Fruit fly (Drosophila melanogaster): ENCODE data around the gene CG1792.

The CG1792 gene

dm6 chr3R:31608438-31609188, 7.5 kb upstream of the CG1792 start (continued):
- TF ChIP-seq CG8359 (GFP tag; optimal IDR thresholded peaks at IDR 0.05; ENCODE audit: borderline replicate concordance) (no peak), Blimp-1 (GFP tag; optimal IDR thresholded peaks at IDR 0.05) (no peak), Drgx (GFP tag; IDR thresholded peaks at IDR 0.05) (no peak), CG13296 (GFP tag; optimal IDR thresholded peaks at IDR 0.05) (no peak), exex (tag; optimal IDR thresholded peaks at IDR 0.05) (peak; percentile 34), oc (tag; optimal IDR thresholded peaks at IDR 0.05) (peak; percentile 13), NfI (GFP tag; optimal IDR thresholded peaks at IDR 0.05) (peak; percentile 8), ab (GFP tag; optimal IDR thresholded peaks at IDR 0.05) (no peak), esg (GFP tag; conservative IDR thresholded peaks at IDR 0.05) (no peak), CoRest (tag; optimal IDR thresholded peaks at IDR 0.05) (no peak), HLH3B (GFP tag; IDR thresholded peaks at IDR 0.05) (no peak), CG8944 (GFP tag; optimal IDR thresholded peaks at IDR 0.05) (no peak), CG13424 (tag; optimal IDR thresholded peaks at IDR 0.05) (no peak), Hey (tag; optimal IDR thresholded peaks at IDR 0.05) (no peak), CG15479 (GFP tag; optimal IDR thresholded peaks at IDR 0.05) (peak; percentile 23), CG34422 (GFP tag; IDR thresholded peaks at IDR 0.05) (no peak), CG1832 (GFP tag; optimal IDR thresholded peaks at IDR 0.05) (peak; percentile 86), B-H2 (GFP tag; optimal IDR thresholded peaks at IDR 0.05) (no peak), B-H1 (GFP tag; IDR thresholded peaks at IDR 0.05) (no peak), Eip74EF (GFP tag; optimal IDR thresholded peaks at IDR 0.05) (no peak), CG10209 (GFP tag; optimal IDR thresholded peaks at IDR 0.05) (no peak), CG34224 (GFP tag; IDR thresholded peaks at IDR 0.05; ENCODE audit: partially characterized antibody) (no peak), eyg (GFP tag; optimal IDR thresholded peaks at IDR 0.05) (no peak), CG13624 (GFP tag; optimal IDR thresholded peaks at IDR 0.05) (peak; percentile 11), CG16779 (GFP tag; IDR thresholded peaks at IDR 0.05) (no peak), CG32532 (GFP tag; IDR thresholded peaks at IDR 0.05) (no peak), Elba2 (GFP tag; optimal IDR thresholded peaks at IDR 0.05) (peak; percentile 58), CG33557 (GFP tag; optimal IDR thresholded peaks at IDR 0.05) (no peak), ERR (GFP tag; optimal IDR thresholded peaks at IDR 0.05) (peak; percentile 59), Myb (GFP tag; optimal IDR thresholded peaks at IDR 0.05) (no peak), sens (GFP tag) (peak; percentile 76), Max (GFP tag; optimal IDR thresholded peaks at IDR 0.05) (no peak), croc (GFP tag; conservative IDR thresholded peaks at IDR 0.05) (no peak), dmrt99B (tag; optimal IDR thresholded peaks at IDR 0.05) (no peak), CG4360 (GFP tag; IDR thresholded peaks at IDR 0.05) (no peak), sima (GFP tag; optimal IDR thresholded peaks at IDR 0.05) (no peak), CG11504 (tag; optimal IDR thresholded peaks at IDR 0.05) (peak; percentile 9), CG17568 (GFP tag; optimal IDR thresholded peaks at IDR 0.05) (no peak), Atf3 (GFP tag; optimal IDR thresholded peaks at IDR 0.05) (no peak), CG8089 (GFP tag; optimal IDR thresholded peaks at IDR 0.05) (no peak), chif (GFP tag; optimal IDR thresholded peaks at IDR 0.05) (no peak), chinmo (GFP tag; IDR thresholded peaks at IDR 0.05; ENCODE audit: partially characterized antibody) (no peak), Atf-2 (GFP tag; optimal IDR thresholded peaks at IDR 0.05) (no peak), sc (optimal IDR thresholded peaks at IDR 0.05) (no peak), sc (GFP tag; optimal IDR thresholded peaks at IDR 0.05) (no peak), pzg (GFP tag; optimal IDR thresholded peaks at IDR 0.05) (peak; percentile 5), sd (tag; optimal IDR thresholded peaks at IDR 0.05) (peak; percentile 79), hbn (GFP tag; IDR thresholded peaks at IDR 0.05; ENCODE audit: partially characterized antibody) (no peak), CG2678 (tag; optimal IDR thresholded peaks at IDR 0.05) (peak; percentile 0)

Data from whole organism, embryonic.